Fruit fly (Drosophila melanogaster) whole organism: Measurements from ENCODE around the gene yuri.

Experiments
- CG8478 ChIP-seq: fragments of >200 bp; optimal IDR thresholded peaks from 2 replicates; lab custom pipeline; 2018; ENCODE audit warnings: inconsistent platforms
- Dll ChIP-seq: fragments of >200 bp; optimal IDR thresholded peaks from 2 replicates; lab custom pipeline; 2017

DNA sequence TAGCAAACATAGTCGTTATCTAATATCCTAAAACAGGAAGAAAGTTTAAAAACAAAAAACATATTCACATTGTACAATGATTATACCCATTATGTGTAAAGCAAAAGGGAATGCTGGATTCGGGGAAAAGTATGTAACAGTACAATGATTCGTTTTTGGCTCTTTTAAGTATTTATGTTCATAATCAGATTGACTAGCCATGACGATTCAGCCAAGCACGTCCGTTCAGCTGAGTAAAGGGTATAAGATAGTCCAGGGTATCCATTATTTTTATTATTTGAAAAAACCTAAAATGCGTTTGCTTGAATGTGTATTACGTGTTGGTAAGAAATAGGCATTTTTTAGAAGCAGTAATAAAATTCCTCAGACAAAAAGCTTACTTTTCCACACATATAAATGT lies 14.8 kb downstream of the yuri start:
- TF ChIP-seq CG8478 (no peak), Dll (lab: Kevin White, UChicago) (no peak)
